Fruit fly (Drosophila melanogaster) whole organism, adult: ENCODE data around the gene Mob2.

Experiments used
- CG11617 ChIP-seq: fragments of 200-800 bp; sonication (Bioruptor generic); optimal IDR thresholded peaks from 2 replicates; lab custom pipeline; 2017; ENCODE audit warnings: mild to moderate bottlenecking, missing biosample characterization, missing genetic modification reagents, missing genetic modification characterization
- CG12768 ChIP-seq: fragments of 200-800 bp; sonication (Bioruptor generic); optimal IDR thresholded peaks from 2 replicates; lab custom pipeline; 2017; ENCODE audit warnings: missing biosample characterization, missing genetic modification characterization, mild to moderate bottlenecking, moderate library complexity, missing genetic modification reagents
- CG14711 ChIP-seq: fragments of 200-800 bp; sonication (Bioruptor generic); optimal IDR thresholded peaks from 2 replicates; lab custom pipeline; 2018; ENCODE audit warnings: missing biosample characterization, mild to moderate bottlenecking, missing genetic modification characterization, moderate library complexity
- CG1620 ChIP-seq: fragments of 200-800 bp; sonication (Bioruptor generic); optimal IDR thresholded peaks from 2 replicates; lab custom pipeline; 2016; ENCODE audit warnings: missing biosample characterization, missing genetic modification characterization
- CG33017 ChIP-seq: fragments of 200-800 bp; sonication (Bioruptor generic); optimal IDR thresholded peaks from 2 replicates; lab custom pipeline; 2018; ENCODE audit warnings: missing biosample characterization, mild to moderate bottlenecking, missing genetic modification characterization, moderate library complexity
- CG5204 ChIP-seq: fragments of 200-800 bp; sonication (Bioruptor generic); optimal IDR thresholded peaks from 2 replicates; lab custom pipeline; 2016; ENCODE audit warnings: missing biosample characterization, missing genetic modification characterization
- CG7045 ChIP-seq: fragments of 200-800 bp; sonication (Bioruptor generic); optimal IDR thresholded peaks from 2 replicates; lab custom pipeline; 2017; ENCODE audit warnings: missing biosample characterization, mild to moderate bottlenecking, missing genetic modification characterization
- CG7101 ChIP-seq: fragments of 200-800 bp; sonication (Bioruptor generic); optimal IDR thresholded peaks from 2 replicates; lab custom pipeline; 2018; ENCODE audit warnings: missing biosample characterization, mild to moderate bottlenecking, missing genetic modification characterization, moderate library complexity
- Clk ChIP-seq: fragments of 200-800 bp; sonication (Bioruptor generic); optimal IDR thresholded peaks from 2 replicates; lab custom pipeline; 2017; ENCODE audit warnings: missing biosample characterization, missing genetic modification characterization
- Crg-1 ChIP-seq: fragments of 200-800 bp; sonication (Bioruptor generic); optimal IDR thresholded peaks from 2 replicates; lab custom pipeline; 2016; ENCODE audit warnings: missing biosample characterization, missing genetic modification characterization
- Hr96 ChIP-seq: fragments of 200-800 bp; sonication (Bioruptor generic); optimal IDR thresholded peaks from 2 replicates; lab custom pipeline; 2016; ENCODE audit warnings: missing biosample characterization, missing genetic modification characterization
- Mnt ChIP-seq: fragments of 200-800 bp; sonication (Bioruptor generic); optimal IDR thresholded peaks from 2 replicates; lab custom pipeline; 2016; ENCODE audit warnings: missing biosample characterization, mild to moderate bottlenecking, missing genetic modification characterization
- bab1 ChIP-seq: fragments of 200-800 bp; sonication (Bioruptor generic); optimal IDR thresholded peaks from 3 replicates; lab custom pipeline; 2019; ENCODE audit warnings: missing biosample characterization, mild to moderate bottlenecking, missing genetic modification characterization, moderate library complexity
- cic ChIP-seq: fragments of 200-800 bp; sonication (Bioruptor generic); optimal IDR thresholded peaks from 2 replicates; lab custom pipeline; 2017; ENCODE audit warnings: missing biosample characterization, mild to moderate bottlenecking, missing genetic modification characterization, moderate library complexity
- cnc ChIP-seq, 2 experiments: fragments of >200 bp; optimal IDR thresholded peaks; 2 replicates each; lab custom pipeline; 2017
- kay ChIP-seq: fragments of 200-800 bp; sonication (Bioruptor generic); peaks from one replicate; lab custom pipeline; 2016; ENCODE audit warnings: missing biosample characterization, missing genetic modification characterization, borderline replicate concordance
- ovo ChIP-seq: fragments of 200-800 bp; sonication (Bioruptor generic); optimal IDR thresholded peaks from 2 replicates; lab custom pipeline; 2016; ENCODE audit warnings: missing biosample characterization, missing genetic modification characterization
- pad ChIP-seq: fragments of 200-800 bp; sonication (Bioruptor generic); optimal IDR thresholded peaks from 3 replicates; lab custom pipeline; 2017; ENCODE audit warnings: missing biosample characterization, missing genetic modification characterization, mild to moderate bottlenecking, moderate library complexity, missing genetic modification reagents
- tj ChIP-seq: fragments of 200-800 bp; sonication (Bioruptor generic); optimal IDR thresholded peaks from 3 replicates; lab custom pipeline; 2017; ENCODE audit warnings: missing biosample characterization, mild to moderate bottlenecking, missing genetic modification characterization, moderate library complexity
- toe ChIP-seq: fragments of 200-800 bp; sonication (Bioruptor generic); optimal IDR thresholded peaks from 2 replicates; lab custom pipeline; 2016; ENCODE audit warnings: missing biosample characterization, missing genetic modification characterization

Mob2 gene

DNA sequence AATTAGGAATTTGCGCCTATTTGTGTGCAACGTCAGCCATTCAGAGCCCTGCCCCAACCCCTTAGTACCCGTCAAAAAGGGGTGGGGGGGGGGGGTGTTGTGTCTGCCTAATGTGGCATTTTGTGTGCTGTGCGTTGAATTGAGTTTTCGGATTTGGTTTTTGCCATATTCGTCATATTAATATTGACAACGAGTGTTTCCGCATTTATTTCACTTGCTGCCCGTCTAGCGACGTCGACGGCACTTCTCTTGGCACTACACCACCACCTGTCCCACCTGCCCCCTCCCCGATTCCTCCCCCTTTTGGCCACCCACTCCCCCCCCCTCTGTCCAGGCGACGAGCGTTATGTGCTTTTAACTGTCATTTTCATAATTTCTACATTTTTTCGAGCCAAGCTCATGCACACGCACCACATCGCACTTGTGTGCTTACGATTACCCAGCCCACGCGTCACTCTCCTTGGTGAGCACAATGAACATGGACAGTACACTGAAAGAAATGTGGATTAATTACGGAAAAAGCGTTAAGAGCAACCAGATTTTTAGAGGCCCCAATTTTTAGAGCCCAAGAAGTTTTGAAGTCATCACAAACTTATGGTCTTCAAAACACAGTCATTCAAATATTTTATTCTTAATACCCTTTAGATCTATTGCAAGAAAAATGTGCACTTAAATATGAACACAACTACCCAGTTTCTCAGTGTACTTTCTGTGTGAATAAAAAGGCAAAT is 46.5 kb downstream of the Mob2 start:
- TF ChIP-seq kay (no peak), cnc (optimal IDR thresholded peaks at IDR 0.05; lab: Kevin White, UChicago) (no peak), tj (GFP tag; lab: Kevin White, UChicago) (no peak), Mnt (GFP tag; lab: Kevin White, UChicago) (no peak), CG14711 (no peak), pad (no peak), Hr96 (GFP tag; lab: Kevin White, UChicago) (no peak), Crg-1 (GFP tag; lab: Kevin White, UChicago) (no peak), CG11617 (no peak), CG1620 (GFP tag; lab: Kevin White, UChicago) (no peak), CG7045 (GFP tag; lab: Kevin White, UChicago) (no peak)

DNA sequence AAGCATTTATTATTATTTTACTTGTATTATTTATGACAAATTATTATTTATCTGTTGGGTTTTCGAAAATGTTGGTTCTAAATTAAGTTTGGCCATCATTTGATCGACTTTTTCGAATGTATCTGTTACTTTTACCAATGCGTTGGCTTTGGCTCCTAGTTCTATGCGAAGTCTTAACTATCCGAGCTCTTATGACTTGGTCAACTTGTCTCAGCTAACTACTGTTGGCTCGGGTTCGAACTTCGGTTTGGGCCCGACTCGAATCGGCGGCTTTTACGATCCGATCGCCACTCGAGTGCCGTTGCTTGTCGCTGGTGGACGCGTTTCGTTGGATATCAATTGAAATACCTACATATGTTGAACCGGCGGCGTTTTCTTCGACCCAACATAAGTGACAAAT is 48.6 kb downstream of the Mob2 start, which contains the start of gene CG7512:
TSS of gene CG7512 (plus strand) at position 301 of the 400 bp plus-strand sequence.
- TF ChIP-seq Clk (GFP tag; lab: Kevin White, UChicago), result no peak

DNA sequence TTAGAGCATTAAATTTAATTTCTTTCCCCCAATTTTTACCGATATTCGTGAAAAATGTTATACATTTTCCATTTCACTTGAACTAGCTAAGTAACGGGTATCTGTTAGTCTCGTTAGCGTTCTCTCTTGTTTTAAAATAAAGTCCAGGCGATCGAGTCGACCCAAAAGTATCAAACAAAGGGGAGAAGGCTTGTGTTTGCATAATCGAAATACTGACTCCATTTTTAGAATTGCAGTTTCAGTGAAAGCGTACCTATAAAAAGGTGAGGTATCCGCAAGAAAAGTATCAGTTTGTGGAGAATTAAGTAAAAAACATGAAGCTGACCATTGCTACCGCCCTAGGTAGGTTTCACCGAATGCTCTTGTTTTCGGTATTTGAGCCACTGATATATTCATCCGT is 50.1 kb downstream of the Mob2 start, which contains the start of gene Sgs3:
TSS of gene Sgs3 (plus strand) at position 301 of the 400 bp plus-strand sequence.
- TF ChIP-seq tj (GFP tag; lab: Kevin White, UChicago) (no peak), Hr96 (GFP tag; lab: Kevin White, UChicago) (no peak), toe (GFP tag; lab: Kevin White, UChicago) (no peak)

DNA sequence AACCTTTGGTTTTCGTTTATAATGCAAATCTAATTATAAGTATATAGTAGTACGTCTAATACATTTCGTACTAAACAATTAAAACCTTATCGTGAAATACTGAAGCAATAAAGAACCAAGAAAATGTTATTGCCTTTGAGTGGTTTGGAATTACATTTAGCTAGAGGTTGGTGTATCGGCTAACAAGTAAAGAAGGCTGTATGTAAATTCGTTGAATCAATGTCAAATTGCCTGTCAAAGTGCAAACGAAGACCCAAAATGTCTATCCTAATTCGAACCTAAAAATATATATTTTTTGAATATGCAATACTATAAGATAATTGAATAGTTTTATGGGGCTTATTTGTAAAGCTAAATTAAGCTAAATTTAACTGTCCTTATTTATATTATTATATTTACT is 50.8 kb downstream of the Mob2 start:
- TF ChIP-seq cnc (optimal IDR thresholded peaks at IDR 0.05; lab: Kevin White, UChicago), result no peak
- no peak for TF ChIP-seq kay
- no peak for TF ChIP-seq CG12768

DNA sequence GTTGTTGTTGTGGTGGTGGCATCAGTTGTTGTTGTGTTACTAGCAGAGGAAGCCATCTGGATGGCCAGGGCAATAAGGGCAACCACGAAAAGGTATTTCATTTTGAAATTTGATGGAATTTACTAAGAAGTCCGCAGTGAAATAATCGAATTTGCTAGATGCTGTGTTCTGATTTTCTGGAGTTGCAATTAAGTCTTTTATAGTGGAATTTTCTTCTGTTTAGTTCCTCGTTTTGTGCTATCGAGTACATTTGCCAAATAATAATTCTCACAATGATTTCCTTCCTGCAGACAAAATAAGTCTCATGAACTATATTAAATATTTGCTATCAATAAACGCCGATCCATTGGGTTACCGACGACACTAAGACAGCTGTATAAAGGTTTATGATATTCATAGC is 51.5 kb downstream of the Mob2 start, which contains the start of gene CG33272:
TSS of gene CG33272 (minus strand) at position 101 of the 400 bp plus-strand sequence.
- TF ChIP-seq CG11617, result no peak
- no peak for TF ChIP-seq CG1620 (GFP tag; lab: Kevin White, UChicago)
- TF ChIP-seq CG7101 (tag; lab: Kevin White, UChicago), result no peak
- no peak for TF ChIP-seq kay
- no peak for TF ChIP-seq cnc (optimal IDR thresholded peaks at IDR 0.05; lab: Kevin White, UChicago)
- no peak for TF ChIP-seq Clk (GFP tag; lab: Kevin White, UChicago)
- TF ChIP-seq CG5204 (GFP tag; lab: Kevin White, UChicago), result no peak
- TF ChIP-seq cic (GFP tag; lab: Kevin White, UChicago), result no peak
- no peak for TF ChIP-seq Crg-1 (GFP tag; lab: Kevin White, UChicago)
- no peak for TF ChIP-seq tj (GFP tag; lab: Kevin White, UChicago)
- TF ChIP-seq bab1 (GFP tag; lab: Kevin White, UChicago), result no peak
- no peak for TF ChIP-seq CG14711
- no peak for TF ChIP-seq CG33017
- TF ChIP-seq pad, result no peak
- TF ChIP-seq CG7045 (GFP tag; lab: Kevin White, UChicago), result no peak
- TF ChIP-seq Mnt (GFP tag; lab: Kevin White, UChicago), result no peak
- TF ChIP-seq ovo, result no peak
- no peak for TF ChIP-seq CG12768

DNA sequence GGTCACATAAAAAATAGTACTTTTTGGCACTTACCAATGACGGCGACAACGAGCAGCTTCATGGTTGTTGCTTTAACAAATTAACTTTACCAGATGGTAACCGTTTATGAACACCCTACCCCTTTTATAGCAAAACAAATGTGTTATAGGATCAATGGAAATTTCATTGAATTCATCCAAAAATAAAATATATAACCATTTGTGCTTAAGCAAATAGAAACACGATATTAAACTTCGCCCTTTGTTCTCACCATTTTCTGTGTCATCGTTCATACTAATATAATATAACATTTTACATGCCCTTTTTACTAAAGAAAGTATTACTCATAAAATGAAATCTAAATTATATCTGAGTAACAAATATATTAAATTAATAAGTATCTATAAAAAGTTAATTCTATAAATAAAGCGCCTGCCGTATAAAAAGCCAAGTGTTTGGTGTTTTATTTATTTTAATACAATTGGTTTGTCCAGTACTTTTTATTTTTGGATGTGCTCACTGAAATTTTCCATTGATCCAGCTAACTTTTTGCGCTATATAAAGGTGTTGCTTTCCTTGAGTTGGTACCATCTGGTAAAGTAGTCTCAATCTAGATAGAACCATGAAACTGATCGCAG is 52.6 kb downstream of the Mob2 start, which contains the start of the genes Sgs8 and Sgs7:
TSS of gene Sgs8 (minus strand) at position 101 of the 618 bp plus-strand sequence.
TSS of gene Sgs7 (plus strand) at position 568 of the 618 bp plus-strand sequence.
- TF ChIP-seq pad (no peak), CG7101 (tag; lab: Kevin White, UChicago) (no peak), toe (GFP tag; lab: Kevin White, UChicago) (no peak), CG12768 (no peak), Hr96 (GFP tag; lab: Kevin White, UChicago) (no peak), Clk (GFP tag; lab: Kevin White, UChicago) (no peak), kay (no peak), CG14711 (no peak), CG33017 (no peak), CG7045 (GFP tag; lab: Kevin White, UChicago) (no peak), bab1 (GFP tag; lab: Kevin White, UChicago) (no peak), tj (GFP tag; lab: Kevin White, UChicago) (no peak), cnc (optimal IDR thresholded peaks at IDR 0.05; lab: Kevin White, UChicago) (no peak), CG5204 (GFP tag; lab: Kevin White, UChicago) (no peak), CG11617 (no peak), cic (GFP tag; lab: Kevin White, UChicago) (no peak)

DNA sequence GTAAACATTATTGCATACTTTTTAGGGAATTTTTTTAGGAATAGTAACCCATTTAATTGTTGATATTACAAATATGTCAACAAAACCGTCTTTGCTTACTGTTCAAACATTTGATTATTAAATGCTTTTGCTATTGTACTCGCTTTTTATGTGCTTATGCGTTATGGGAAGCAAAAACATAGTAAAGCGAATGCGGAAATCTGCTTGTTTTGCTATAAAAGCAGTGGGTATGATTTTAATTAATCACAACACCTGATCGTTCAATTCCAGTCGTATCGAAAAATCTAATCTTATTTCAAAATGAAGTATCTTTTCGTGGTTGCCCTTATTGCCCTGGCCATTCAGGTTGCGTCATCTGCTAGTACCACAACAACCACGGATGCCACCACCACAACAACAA is 53.7 kb downstream of the Mob2 start, which contains the start of gene CG33500:
TSS of gene CG33500 (plus strand) at position 301 of the 400 bp plus-strand sequence.
- no peak for TF ChIP-seq toe (GFP tag; lab: Kevin White, UChicago)
- no peak for TF ChIP-seq CG11617
- no peak for TF ChIP-seq Crg-1 (GFP tag; lab: Kevin White, UChicago)
- TF ChIP-seq bab1 (GFP tag; lab: Kevin White, UChicago), result no peak
- no peak for TF ChIP-seq CG33017
- no peak for TF ChIP-seq CG14711
- TF ChIP-seq cic (GFP tag; lab: Kevin White, UChicago), result no peak
- TF ChIP-seq kay, result no peak
- no peak for TF ChIP-seq tj (GFP tag; lab: Kevin White, UChicago)
- TF ChIP-seq pad, result no peak
- no peak for TF ChIP-seq CG7045 (GFP tag; lab: Kevin White, UChicago)
